Fruit fly (Drosophila melanogaster) whole organism, wandering third instar larva: Measurements from ENCODE around the gene CG2186.
A peak's percentile ranks its signal among the peaks of the same experiment; 100 is the strongest.

Source experiments
- CG32264 ChIP-seq: fragments of 200-800 bp; sonication (Bioruptor generic); optimal IDR thresholded peaks from 2 replicates; lab custom pipeline; 2016; ENCODE audit warnings: missing biosample characterization, missing genetic modification characterization
- CG9705 ChIP-seq: fragments of 200-800 bp; sonication (Bioruptor generic); optimal IDR thresholded peaks from 2 replicates; lab custom pipeline; 2018; ENCODE audit warnings: missing biosample characterization, mild to moderate bottlenecking, missing genetic modification characterization
- CrebA ChIP-seq: fragments of 200-800 bp; sonication (Bioruptor generic); optimal IDR thresholded peaks from 2 replicates; lab custom pipeline; 2016; ENCODE audit warnings: missing biosample characterization, mild to moderate bottlenecking, missing genetic modification characterization, borderline replicate concordance
- Dfd ChIP-seq: fragments of >200 bp; optimal IDR thresholded peaks from 2 replicates; lab custom pipeline; 2017; ENCODE audit warnings: missing biosample characterization, missing genetic modification characterization
- Dif ChIP-seq: fragments of 200-275, 200-300 bp; sonication (Bioruptor generic); optimal IDR thresholded peaks from 2 replicates; lab custom pipeline; 2018; ENCODE audit warnings: missing biosample characterization, missing genetic modification characterization; ENCODE audit not compliant: partially characterized antibody
- GATAd ChIP-seq: sonication (Bioruptor generic); optimal IDR thresholded peaks from 2 replicates; lab custom pipeline; 2016; ENCODE audit warnings: missing biosample characterization, missing genetic modification characterization
- HLH106 ChIP-seq: fragments of 200-800 bp; optimal IDR thresholded peaks from 3 replicates; lab custom pipeline; 2019; ENCODE audit warnings: missing biosample characterization, mild to moderate bottlenecking, missing genetic modification characterization, moderate library complexity
- Hnf4 ChIP-seq: fragments of 200-800 bp; sonication (Bioruptor generic); optimal IDR thresholded peaks from 2 replicates; lab custom pipeline; 2016; ENCODE audit warnings: missing biosample characterization, mild to moderate bottlenecking, missing genetic modification characterization
- Hr78 ChIP-seq: fragments of >200 bp; optimal IDR thresholded peaks from 2 replicates; lab custom pipeline; 2017; ENCODE audit warnings: missing biosample characterization, missing genetic modification characterization
- Hr83 ChIP-seq: fragments of 200-300 bp; sonication (Bioruptor generic); optimal IDR thresholded peaks from 2 replicates; lab custom pipeline; 2016; ENCODE audit warnings: missing biosample characterization, mild to moderate bottlenecking, missing genetic modification characterization, moderate library complexity; ENCODE audit not compliant: poor library complexity, severe bottlenecking
- Jra ChIP-seq: sonication (Bioruptor generic); optimal IDR thresholded peaks from 2 replicates; lab custom pipeline; 2016; ENCODE audit warnings: missing biosample characterization, missing genetic modification characterization
- Mio ChIP-seq: sonication (Bioruptor generic); optimal IDR thresholded peaks from 2 replicates; lab custom pipeline; 2016; ENCODE audit warnings: missing biosample characterization, missing genetic modification characterization
- Myc ChIP-seq: fragments of >200 bp; optimal IDR thresholded peaks from 2 replicates; lab custom pipeline; 2017
- N ChIP-seq: fragments of >200 bp; optimal IDR thresholded peaks from 2 replicates; lab custom pipeline; 2018; ENCODE audit warnings: missing biosample characterization, missing external identifiers, missing genetic modification characterization
- Rel ChIP-seq, 2 experiments: fragments of 200-800 bp; sonication (Bioruptor generic) in 1 of 2; optimal IDR thresholded peaks; 2 replicates in 1 of 2; 3 replicates in 1 of 2; lab custom pipeline; 2016 to 2019; ENCODE audit warnings: mild to moderate bottlenecking in 2 of 2, missing biosample characterization in 2 of 2, missing genetic modification characterization in 2 of 2, moderate library complexity in 1 of 2
- Sp1 ChIP-seq: fragments of 200-800 bp; sonication (Bioruptor generic); optimal IDR thresholded peaks from 3 replicates; lab custom pipeline; 2019; ENCODE audit warnings: missing biosample characterization, mild to moderate bottlenecking, missing genetic modification characterization, moderate library complexity
- Vsx2 ChIP-seq: fragments of 200-300, 225-300 bp; sonication (Bioruptor generic); optimal IDR thresholded peaks from 2 replicates; lab custom pipeline; 2018; ENCODE audit warnings: missing biosample characterization, missing genetic modification characterization; ENCODE audit not compliant: partially characterized antibody
- dl ChIP-seq, 2 experiments: fragments of 175-275, 200-275 bp in 1 of 2; fragments of 200-275 bp in 1 of 2; sonication (Bioruptor generic); optimal IDR thresholded peaks; lab custom pipeline; 2018; ENCODE audit warnings: mild to moderate bottlenecking in 2 of 2, missing biosample characterization in 2 of 2, missing genetic modification characterization in 2 of 2, moderate library complexity in 2 of 2; ENCODE audit not compliant: partially characterized antibody in 2 of 2, insufficient read depth in 1 of 2
- dmrt93B ChIP-seq: fragments of 200-800 bp; sonication (Bioruptor generic); optimal IDR thresholded peaks from 2 replicates; lab custom pipeline; 2018; ENCODE audit warnings: missing biosample characterization, mild to moderate bottlenecking, missing genetic modification characterization
- dsf ChIP-seq: sonication (Bioruptor generic); optimal IDR thresholded peaks from 2 replicates; lab custom pipeline; 2016; ENCODE audit warnings: missing biosample characterization, missing genetic modification characterization, borderline replicate concordance
- ey ChIP-seq: fragments of 200-800 bp; sonication (Bioruptor generic); optimal IDR thresholded peaks from 2 replicates; lab custom pipeline; 2016; ENCODE audit warnings: missing biosample characterization, missing genetic modification characterization
- foxo ChIP-seq, 2 experiments: fragments of 200-800 bp; sonication (Bioruptor generic); optimal IDR thresholded peaks; 2 replicates in 1 of 2; 3 replicates in 1 of 2; lab custom pipeline; 2016 to 2017; ENCODE audit warnings: missing biosample characterization in 2 of 2, missing genetic modification characterization in 2 of 2
- fru ChIP-seq: fragments of 200-800 bp; sonication (Bioruptor generic); optimal IDR thresholded peaks from 3 replicates; lab custom pipeline; 2016; ENCODE audit warnings: missing biosample characterization, mild to moderate bottlenecking, missing genetic modification characterization
- h ChIP-seq: fragments of 200-800 bp; sonication (Bioruptor generic); optimal IDR thresholded peaks from 3 replicates; lab custom pipeline; 2016; ENCODE audit warnings: missing biosample characterization, mild to moderate bottlenecking, missing genetic modification characterization
- pan ChIP-seq: fragments of >200 bp; optimal IDR thresholded peaks from 2 replicates; lab custom pipeline; 2017
- psq ChIP-seq: fragments of 200-800 bp; sonication (Bioruptor generic); optimal IDR thresholded peaks from 3 replicates; lab custom pipeline; 2017; ENCODE audit warnings: missing biosample characterization, mild to moderate bottlenecking, missing genetic modification characterization, moderate library complexity
- rgr ChIP-seq: fragments of 200-800 bp; sonication (Bioruptor generic); optimal IDR thresholded peaks from 3 replicates; lab custom pipeline; 2016; ENCODE audit warnings: missing biosample characterization, mild to moderate bottlenecking, missing genetic modification characterization
- sage ChIP-seq: fragments of 200-800 bp; sonication (Bioruptor generic); optimal IDR thresholded peaks from 2 replicates; lab custom pipeline; 2016; ENCODE audit warnings: missing biosample characterization, mild to moderate bottlenecking, missing genetic modification characterization
- sv ChIP-seq: fragments of 200-800 bp; sonication (Bioruptor generic); optimal IDR thresholded peaks from 3 replicates; lab custom pipeline; 2016; ENCODE audit warnings: missing biosample characterization, missing genetic modification characterization
- woc ChIP-seq: sonication (Bioruptor generic); optimal IDR thresholded peaks from 2 replicates; lab custom pipeline; 2016; ENCODE audit warnings: missing biosample characterization, mild to moderate bottlenecking, missing genetic modification characterization

Gene CG2186

dm6 chrX:10815511-10816080 lies 41.9 kb upstream of the CG2186 start (continued):
- TF ChIP-seq CG9705 (GFP tag; lab: Kevin White, UChicago), result no peak
- TF ChIP-seq Hr78 (GFP tag; lab: Kevin White, UChicago), result peak; percentile 85
- TF ChIP-seq GATAd (GFP tag; lab: Kevin White, UChicago), result no peak
- no peak for TF ChIP-seq HLH106 (tag; lab: Kevin White, UChicago)
- peak; percentile 58 for TF ChIP-seq CrebA (GFP tag; lab: Kevin White, UChicago)
- TF ChIP-seq N, result peak; percentile 99
- TF ChIP-seq Vsx2 (GFP tag; lab: Kevin White, UChicago), result no peak
- TF ChIP-seq Sp1 (GFP tag; lab: Kevin White, UChicago), result peak; percentile 19
- TF ChIP-seq dl (GFP tag; optimal IDR thresholded peaks at IDR 0.05; lab: Kevin White, UChicago; ENCODE audit: insufficient read depth in 1 of 2, partially characterized antibody in 2 of 2), result peak; percentile 40 to 44
- TF ChIP-seq Hr83 (GFP tag; lab: Kevin White, UChicago), result peak; percentile 13
- no peak for TF ChIP-seq Dif
- TF ChIP-seq pan, result no peak

dm6 chrX:10816856-10817255 lies 40.6 kb upstream of the CG2186 start:
- TF ChIP-seq h, result no peak
- TF ChIP-seq CrebA (GFP tag; lab: Kevin White, UChicago), result peak; percentile 7
- peak; percentile 89 for TF ChIP-seq fru (GFP tag; lab: Kevin White, UChicago)
- TF ChIP-seq psq (GFP tag; lab: Kevin White, UChicago), result peak; percentile 70

dm6 chrX:10820741-10821140 lies 36.7 kb upstream of the CG2186 start:
- TF ChIP-seq fru (GFP tag; lab: Kevin White, UChicago) (no peak), CrebA (GFP tag; lab: Kevin White, UChicago) (no peak), woc (no peak), CG32264 (GFP tag; lab: Kevin White, UChicago) (no peak), Vsx2 (GFP tag; lab: Kevin White, UChicago) (no peak), h (no peak), dsf (GFP tag; lab: Kevin White, UChicago) (no peak), Jra (no peak), Rel (GFP tag; optimal IDR thresholded peaks at IDR 0.05; lab: Kevin White, UChicago) (no peak), Rel (tag; optimal IDR thresholded peaks at IDR 0.05; lab: Kevin White, UChicago) (no peak), rgr (GFP tag; lab: Kevin White, UChicago) (no peak), Hnf4 (GFP tag; lab: Kevin White, UChicago) (no peak), GATAd (GFP tag; lab: Kevin White, UChicago) (no peak), Hr78 (GFP tag; lab: Kevin White, UChicago) (no peak), Myc (lab: Kevin White, UChicago) (no peak), dmrt93B (GFP tag; lab: Kevin White, UChicago) (no peak)

dm6 chrX:10822096-10822495 lies 35.4 kb upstream of the CG2186 start:
- TF ChIP-seq h (no peak), ey (no peak), sage (GFP tag; lab: Kevin White, UChicago) (no peak), Mio (GFP tag; lab: Kevin White, UChicago) (no peak), Vsx2 (GFP tag; lab: Kevin White, UChicago) (no peak), Dfd (GFP tag; lab: Kevin White, UChicago) (no peak)

- TF ChIP-seq sv (GFP tag; lab: Kevin White, UChicago) (peak; percentile 11), foxo (GFP tag; optimal IDR thresholded peaks at IDR 0.05; lab: Kevin White, UChicago) (no peak)
- TF ChIP-seq, all 38 proteins: peak for 1
Observed at dm6 chrX:10822678-10823440, 34.6 kb upstream of the CG2186 start.
